Fruit fly (Drosophila melanogaster) whole organism, embryonic: ENCODE measurements around the gene CG5050.

Experiments
- CG16815 ChIP-seq: fragments of 200-800 bp; sonication (Bioruptor generic); optimal IDR thresholded peaks from 3 replicates; lab custom pipeline; 2017; ENCODE audit warnings: missing biosample characterization, mild to moderate bottlenecking, missing genetic modification characterization
- CG16863 ChIP-seq: fragments of 200-800 bp; sonication (Bioruptor generic); optimal IDR thresholded peaks from 3 replicates; lab custom pipeline; 2016; ENCODE audit warnings: missing biosample characterization, missing genetic modification characterization
- CG6854 ChIP-seq: fragments of 200-800 bp; sonication (Bioruptor generic); optimal IDR thresholded peaks from 3 replicates; lab custom pipeline; 2017; ENCODE audit warnings: missing biosample characterization, mild to moderate bottlenecking, missing genetic modification characterization
- CG8478 ChIP-seq: fragments of >200 bp; optimal IDR thresholded peaks from 2 replicates; lab custom pipeline; 2018
- CG9727 ChIP-seq: fragments of 200-800 bp; sonication (Bioruptor generic); optimal IDR thresholded peaks from 3 replicates; lab custom pipeline; 2017; ENCODE audit warnings: missing biosample characterization, mild to moderate bottlenecking, missing genetic modification characterization
- HLH54F ChIP-seq: fragments of 200-800 bp; sonication (Bioruptor generic); optimal IDR thresholded peaks from 3 replicates; lab custom pipeline; 2016; ENCODE audit warnings: missing biosample characterization, missing genetic modification characterization
- Hr3 ChIP-seq: fragments of 200-800 bp; sonication (Bioruptor generic); optimal IDR thresholded peaks from 3 replicates; lab custom pipeline; 2016; ENCODE audit warnings: missing biosample characterization, missing genetic modification characterization
- cg ChIP-seq: fragments of 200-800 bp; sonication (Bioruptor generic); optimal IDR thresholded peaks from 3 replicates; lab custom pipeline; 2019; ENCODE audit warnings: missing biosample characterization, mild to moderate bottlenecking, missing genetic modification characterization, moderate library complexity
- fd3F ChIP-seq: fragments of 200-800 bp; sonication (Bioruptor generic); optimal IDR thresholded peaks from 2 replicates; lab custom pipeline; 2018; ENCODE audit warnings: missing biosample characterization, mild to moderate bottlenecking, missing genetic modification characterization, moderate library complexity
- fru ChIP-seq: fragments of >200 bp; optimal IDR thresholded peaks from 2 replicates; lab custom pipeline; 2017

dm6 chr2L:17492680-17493079 is 40.0 kb downstream of the CG5050 start:
- no peak for TF ChIP-seq fru
- TF ChIP-seq CG9727 (GFP tag; lab: Kevin White, UChicago), result no peak
- no peak for TF ChIP-seq CG16815
- TF ChIP-seq HLH54F, result no peak
- no peak for TF ChIP-seq CG6854
- no peak for TF ChIP-seq fd3F
- TF ChIP-seq cg (GFP tag; lab: Kevin White, UChicago), result no peak
- TF ChIP-seq CG16863 (GFP tag; lab: Kevin White, UChicago), result no peak
- TF ChIP-seq CG8478 (lab: Kevin White, UChicago), result no peak
- TF ChIP-seq Hr3 (GFP tag; lab: Kevin White, UChicago), result no peak
